Worm (Caenorhabditis elegans): ENCODE data around the gene Y51A2A.5.

Y51A2A.5 gene

ce11 chrV:18318312-18318711 is 19.7 kb downstream of the Y51A2A.5 start, which contains the start of gene fbxb-119:
Gene fbxb-119 (plus strand): TSS chrV:18318612.
- TF ChIP-seq unc-55 (GFP tag; optimal IDR thresholded peaks at IDR 0.05) (no peak), ceh-24 (tag; optimal IDR thresholded peaks at IDR 0.05) (no peak), mec-3 (tag; optimal IDR thresholded peaks at IDR 0.05; ENCODE audit: borderline replicate concordance) (no peak), ztf-16 (tag; optimal IDR thresholded peaks at IDR 0.05) (no peak), npax-4 (tag; optimal IDR thresholded peaks at IDR 0.05) (no peak), ceh-19 (GFP tag; optimal IDR thresholded peaks at IDR 0.05) (no peak), C08G9.2 (tag; optimal IDR thresholded peaks at IDR 0.05) (no peak), pag-3 (tag; optimal IDR thresholded peaks at IDR 0.05; ENCODE audit: borderline replicate concordance) (no peak), syd-9 (tag; optimal IDR thresholded peaks at IDR 0.05) (no peak), rnt-1 (tag; optimal IDR thresholded peaks at IDR 0.05) (no peak), unc-42 (tag; optimal IDR thresholded peaks at IDR 0.05) (no peak), zip-5 (tag; optimal IDR thresholded peaks at IDR 0.05) (no peak), unc-86 (tag; optimal IDR thresholded peaks at IDR 0.05) (no peak), eyg-1 (tag; optimal IDR thresholded peaks at IDR 0.05) (no peak), sox-4 (tag; optimal IDR thresholded peaks at IDR 0.05) (no peak), K02D7.2 (tag; optimal IDR thresholded peaks at IDR 0.05) (no peak), hlh-6 (tag; optimal IDR thresholded peaks at IDR 0.05) (no peak)

ce11 chrV:18323231-18323630 is 24.6 kb downstream of the Y51A2A.5 start, which contains the start of gene B0462.5:
Gene B0462.5 (minus strand): TSS chrV:18323331.
- TF ChIP-seq fkh-6 (tag; optimal IDR thresholded peaks at IDR 0.05) (no peak), zip-5 (tag; optimal IDR thresholded peaks at IDR 0.05) (no peak), ceh-14 (tag; optimal IDR thresholded peaks at IDR 0.05) (no peak), pha-4 (tag; optimal IDR thresholded peaks at IDR 0.05) (no peak), F13H6.1 (tag; optimal IDR thresholded peaks at IDR 0.05) (no peak), madf-2 (tag; optimal IDR thresholded peaks at IDR 0.05) (no peak), eyg-1 (tag; optimal IDR thresholded peaks at IDR 0.05) (no peak), pros-1 (tag; optimal IDR thresholded peaks at IDR 0.05) (no peak), nhr-11 (tag; optimal IDR thresholded peaks at IDR 0.05) (no peak), mec-3 (tag; optimal IDR thresholded peaks at IDR 0.05; ENCODE audit: borderline replicate concordance) (no peak), pha-2 (tag; optimal IDR thresholded peaks at IDR 0.05) (no peak), pax-1 (tag; optimal IDR thresholded peaks at IDR 0.05) (no peak), ttx-3 (tag; optimal IDR thresholded peaks at IDR 0.05) (no peak), ceh-45 (GFP tag; IDR thresholded peaks at IDR 0.05) (no peak), ceh-48 (tag; optimal IDR thresholded peaks at IDR 0.05) (no peak), hlh-8 (tag; optimal IDR thresholded peaks at IDR 0.05) (no peak), pat-9 (tag; optimal IDR thresholded peaks at IDR 0.05) (no peak), pag-3 (tag; optimal IDR thresholded peaks at IDR 0.05; ENCODE audit: borderline replicate concordance) (no peak)

- TF ChIP-seq ceh-48 (tag; optimal IDR thresholded peaks at IDR 0.05) (no peak), rnt-1 (tag; optimal IDR thresholded peaks at IDR 0.05) (no peak), ceh-34 (tag; optimal IDR thresholded peaks at IDR 0.05) (no peak), ceh-6 (GFP tag; optimal IDR thresholded peaks at IDR 0.05) (no peak), nhr-11 (tag; optimal IDR thresholded peaks at IDR 0.05) (no peak), syd-9 (tag; optimal IDR thresholded peaks at IDR 0.05) (no peak), hlh-8 (tag; optimal IDR thresholded peaks at IDR 0.05) (no peak), unc-55 (GFP tag; optimal IDR thresholded peaks at IDR 0.05) (no peak), C08G9.2 (tag; optimal IDR thresholded peaks at IDR 0.05) (no peak), sox-4 (tag; optimal IDR thresholded peaks at IDR 0.05) (no peak), gmeb-2 (tag; optimal IDR thresholded peaks at IDR 0.05) (no peak)
These were observed 25.9 kb downstream of the Y51A2A.5 start for ce11 chrV:18324525-18324924.

ce11 chrV:18331086-18331485 is 32.5 kb downstream of the Y51A2A.5 start, which contains the start of gene B0462.4:
Gene B0462.4 (minus strand): TSS chrV:18331186.
- TF ChIP-seq hlh-8 (tag; optimal IDR thresholded peaks at IDR 0.05) (no peak), tbx-2 (tag; optimal IDR thresholded peaks at IDR 0.05) (no peak), K02D7.2 (tag; optimal IDR thresholded peaks at IDR 0.05) (no peak), sox-4 (tag; optimal IDR thresholded peaks at IDR 0.05) (no peak), unc-86 (tag; optimal IDR thresholded peaks at IDR 0.05) (no peak), F13H6.1 (tag; optimal IDR thresholded peaks at IDR 0.05) (no peak), zip-5 (tag; optimal IDR thresholded peaks at IDR 0.05) (no peak), C38D4.7 (GFP tag; optimal IDR thresholded peaks at IDR 0.05) (no peak)

Data from whole organism, late embryonic.